Worm (Caenorhabditis elegans) whole organism, L3 larva: Measurements from ENCODE around the gene F53F1.2.

ENCODE experiments used
- ama-1 ChIP-seq: fragments of 150-350 bp; optimal IDR thresholded peaks from 2 replicates; lab custom pipeline; 2018
- nhr-12 ChIP-seq: fragments of 150-350 bp; optimal IDR thresholded peaks from 2 replicates; lab custom pipeline; 2014; ENCODE audit warnings: missing biosample characterization, missing genetic modification characterization
- nhr-43 ChIP-seq: sonication (generic microtip); optimal IDR thresholded peaks from 2 replicates; lab custom pipeline; 2016; ENCODE audit warnings: mild to moderate bottlenecking, missing genetic modification characterization, missing compliant biosample characterization; ENCODE audit not compliant: poor library complexity, severe bottlenecking

DNA sequence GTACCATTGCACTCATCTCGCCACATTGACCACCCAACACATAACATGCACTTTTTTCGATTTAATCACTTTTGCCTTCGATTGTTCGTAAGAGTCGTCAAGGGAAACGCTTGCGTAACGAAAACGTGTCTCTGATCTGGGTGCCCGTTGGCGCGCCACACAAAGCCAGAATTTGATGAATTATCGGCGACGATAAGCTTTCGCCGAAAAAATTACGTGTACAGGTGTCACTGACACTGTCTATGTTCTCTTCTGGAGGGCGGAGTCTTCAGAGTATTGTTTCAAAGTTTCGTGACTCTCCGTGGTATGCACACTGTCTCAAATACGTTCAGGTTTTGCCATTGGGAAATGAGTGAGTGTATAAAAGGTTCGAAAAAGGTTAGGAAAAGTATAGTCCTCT is 4.1 kb downstream of the F53F1.2 start, which contains the start of gene F53F1.4:
- TF ChIP-seq ama-1 (lab: Kevin White, UChicago) (no peak), nhr-12 (tag; lab: Kevin White, UChicago) (no peak), nhr-43 (no peak)
